Fruit fly (Drosophila melanogaster): Measurements from ENCODE around the gene CG3919.

CG3919 gene

dm6 chr3L:14452419-14453259 lies 42.2 kb downstream of the CG3919 start:
- TF ChIP-seq tj (GFP tag; optimal IDR thresholded peaks at IDR 0.05) (no peak), CG12768 (GFP tag; optimal IDR thresholded peaks at IDR 0.05) (no peak), Mnt (GFP tag; optimal IDR thresholded peaks at IDR 0.05) (no peak), cic (GFP tag; optimal IDR thresholded peaks at IDR 0.05) (no peak), CG33017 (tag; optimal IDR thresholded peaks at IDR 0.05) (no peak), toe (GFP tag; optimal IDR thresholded peaks at IDR 0.05) (no peak), Hr96 (GFP tag; optimal IDR thresholded peaks at IDR 0.05) (no peak), Clk (GFP tag; optimal IDR thresholded peaks at IDR 0.05) (no peak), CG5204 (GFP tag; optimal IDR thresholded peaks at IDR 0.05) (no peak), cnc (optimal IDR thresholded peaks at IDR 0.05) (no peak), kay (GFP tag; ENCODE audit: borderline replicate concordance) (no peak), pad (GFP tag; optimal IDR thresholded peaks at IDR 0.05) (no peak), CG14711 (tag; optimal IDR thresholded peaks at IDR 0.05) (no peak), Crg-1 (GFP tag; optimal IDR thresholded peaks at IDR 0.05) (no peak), CG7101 (tag; optimal IDR thresholded peaks at IDR 0.05) (no peak), CG7045 (GFP tag; optimal IDR thresholded peaks at IDR 0.05) (no peak), bab1 (GFP tag; optimal IDR thresholded peaks at IDR 0.05) (no peak), CG11617 (GFP tag; optimal IDR thresholded peaks at IDR 0.05) (no peak), CG1620 (GFP tag; optimal IDR thresholded peaks at IDR 0.05) (no peak), ovo (GFP tag; optimal IDR thresholded peaks at IDR 0.05) (no peak)

- TF ChIP-seq tj (GFP tag; optimal IDR thresholded peaks at IDR 0.05) (no peak), pad (GFP tag; optimal IDR thresholded peaks at IDR 0.05) (no peak), cnc (optimal IDR thresholded peaks at IDR 0.05) (no peak), CG14711 (tag; optimal IDR thresholded peaks at IDR 0.05) (no peak), bab1 (GFP tag; optimal IDR thresholded peaks at IDR 0.05) (no peak), cic (GFP tag; optimal IDR thresholded peaks at IDR 0.05) (no peak), Mnt (GFP tag; optimal IDR thresholded peaks at IDR 0.05) (no peak), CG5204 (GFP tag; optimal IDR thresholded peaks at IDR 0.05) (no peak), Hr96 (GFP tag; optimal IDR thresholded peaks at IDR 0.05) (no peak), Crg-1 (GFP tag; optimal IDR thresholded peaks at IDR 0.05) (no peak), toe (GFP tag; optimal IDR thresholded peaks at IDR 0.05) (no peak), CG7045 (GFP tag; optimal IDR thresholded peaks at IDR 0.05) (no peak), CG12768 (GFP tag; optimal IDR thresholded peaks at IDR 0.05) (no peak), CG1620 (GFP tag; optimal IDR thresholded peaks at IDR 0.05) (no peak), ovo (GFP tag; optimal IDR thresholded peaks at IDR 0.05) (no peak), Clk (GFP tag; optimal IDR thresholded peaks at IDR 0.05) (no peak), CG11617 (GFP tag; optimal IDR thresholded peaks at IDR 0.05) (no peak), kay (GFP tag; ENCODE audit: borderline replicate concordance) (no peak), CG33017 (tag; optimal IDR thresholded peaks at IDR 0.05) (no peak)
Measured at dm6 chr3L:14453260-14453590, 42.8 kb downstream of the CG3919 start.

DNA sequence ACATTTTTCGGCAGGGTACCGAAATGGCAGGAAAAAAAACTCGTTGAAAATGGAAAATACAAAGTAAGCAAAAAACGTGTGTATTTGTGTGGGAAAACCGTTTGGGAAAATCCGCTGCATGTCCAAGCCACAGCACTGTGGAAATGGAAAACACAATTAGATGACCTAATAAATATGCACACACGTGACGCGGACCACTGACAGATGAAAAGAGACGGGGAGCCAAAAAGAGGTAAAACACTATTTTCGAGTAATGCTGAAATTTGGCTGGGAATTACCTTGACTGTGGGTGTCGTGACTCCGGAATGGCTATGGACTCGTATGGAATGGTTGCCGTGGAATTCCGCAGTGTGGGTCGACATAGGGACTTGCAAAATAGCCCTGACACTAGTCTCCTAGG lies 44.3 kb downstream of the CG3919 start:
- no peak for TF ChIP-seq CG11617 (GFP tag; optimal IDR thresholded peaks at IDR 0.05)
- TF ChIP-seq CG7101 (tag; optimal IDR thresholded peaks at IDR 0.05): no peak
- no peak for TF ChIP-seq pad (GFP tag; optimal IDR thresholded peaks at IDR 0.05)
- TF ChIP-seq Crg-1 (GFP tag; optimal IDR thresholded peaks at IDR 0.05): no peak
- no peak for TF ChIP-seq CG33017 (tag; optimal IDR thresholded peaks at IDR 0.05)
- no peak for TF ChIP-seq CG1620 (GFP tag; optimal IDR thresholded peaks at IDR 0.05)
- no peak for TF ChIP-seq tj (GFP tag; optimal IDR thresholded peaks at IDR 0.05)
- TF ChIP-seq cnc (optimal IDR thresholded peaks at IDR 0.05): no peak

dm6 chr3L:14455968-14456678 lies 45.7 kb downstream of the CG3919 start:
- TF ChIP-seq Hr96 (GFP tag; optimal IDR thresholded peaks at IDR 0.05) (no peak), CG5204 (GFP tag; optimal IDR thresholded peaks at IDR 0.05) (no peak), cic (GFP tag; optimal IDR thresholded peaks at IDR 0.05) (no peak), ovo (GFP tag; optimal IDR thresholded peaks at IDR 0.05) (no peak), toe (GFP tag; optimal IDR thresholded peaks at IDR 0.05) (no peak)

- TF ChIP-seq Clk (GFP tag; optimal IDR thresholded peaks at IDR 0.05) (no peak), pad (GFP tag; optimal IDR thresholded peaks at IDR 0.05) (no peak), toe (GFP tag; optimal IDR thresholded peaks at IDR 0.05) (no peak), CG7045 (GFP tag; optimal IDR thresholded peaks at IDR 0.05) (no peak), CG11617 (GFP tag; optimal IDR thresholded peaks at IDR 0.05) (no peak), CG14711 (tag; optimal IDR thresholded peaks at IDR 0.05) (no peak)
Measured at dm6 chr3L:14456898-14457297, 46.5 kb downstream of the CG3919 start.

DNA sequence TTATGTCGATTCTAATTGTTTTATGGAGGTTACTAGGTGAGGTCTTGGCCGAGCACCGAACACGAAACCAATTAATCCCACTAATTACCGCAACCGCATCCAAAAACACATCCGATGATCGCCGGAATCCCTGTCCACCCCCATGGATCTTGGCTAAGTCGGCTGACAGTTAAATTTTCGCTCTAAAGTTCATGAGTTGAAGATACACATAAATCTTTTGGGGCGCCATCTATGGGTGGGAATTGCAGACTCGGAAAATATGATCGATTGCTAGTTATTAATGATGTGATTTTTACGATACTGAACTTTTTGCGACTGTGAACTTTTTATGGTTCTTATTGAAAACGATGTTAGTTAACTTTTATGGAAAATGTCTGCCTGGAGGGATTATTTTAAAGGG lies 50.6 kb downstream of the CG3919 start:
- TF ChIP-seq CG12768 (GFP tag; optimal IDR thresholded peaks at IDR 0.05): no peak

DNA sequence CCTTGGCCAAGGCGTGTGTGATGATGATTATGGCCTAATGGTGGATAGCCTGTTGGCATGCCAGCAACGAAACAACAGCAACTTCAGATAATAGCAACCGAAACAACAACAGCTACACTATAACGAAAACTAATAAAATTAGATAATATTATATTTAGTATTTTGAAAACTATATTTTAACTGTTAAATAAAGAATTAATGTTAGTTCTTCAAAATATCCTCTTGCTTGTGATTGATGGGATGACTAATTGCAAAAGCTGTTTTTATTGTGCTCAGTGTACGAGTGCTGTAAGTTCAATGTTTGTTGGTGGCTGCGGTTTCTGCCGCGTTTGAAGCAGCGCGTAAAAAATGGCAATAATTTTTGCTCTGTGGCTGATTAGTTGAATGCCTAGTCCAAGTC lies 51.9 kb downstream of the CG3919 start:
- TF ChIP-seq kay (GFP tag; ENCODE audit: borderline replicate concordance) (no peak), Hr96 (GFP tag; optimal IDR thresholded peaks at IDR 0.05) (no peak), CG7101 (tag; optimal IDR thresholded peaks at IDR 0.05) (no peak), CG7045 (GFP tag; optimal IDR thresholded peaks at IDR 0.05) (no peak), Crg-1 (GFP tag; optimal IDR thresholded peaks at IDR 0.05) (no peak), CG1620 (GFP tag; optimal IDR thresholded peaks at IDR 0.05) (no peak), pad (GFP tag; optimal IDR thresholded peaks at IDR 0.05) (no peak), CG5204 (GFP tag; optimal IDR thresholded peaks at IDR 0.05) (no peak), toe (GFP tag; optimal IDR thresholded peaks at IDR 0.05) (no peak), tj (GFP tag; optimal IDR thresholded peaks at IDR 0.05) (no peak)
